Fruit fly (Drosophila melanogaster) whole organism, wandering third instar larva: Measurements from ENCODE around the gene CG32679.

Source experiments
- GATAd ChIP-seq: sonication (Bioruptor generic); optimal IDR thresholded peaks from 2 replicates; lab custom pipeline; 2016; ENCODE audit warnings: missing biosample characterization, missing genetic modification characterization
- Hnf4 ChIP-seq: fragments of 200-800 bp; sonication (Bioruptor generic); optimal IDR thresholded peaks from 2 replicates; lab custom pipeline; 2016; ENCODE audit warnings: missing biosample characterization, mild to moderate bottlenecking, missing genetic modification characterization
- Hr78 ChIP-seq: fragments of >200 bp; optimal IDR thresholded peaks from 2 replicates; lab custom pipeline; 2017; ENCODE audit warnings: missing biosample characterization, missing genetic modification characterization
- Vsx2 ChIP-seq: fragments of 200-300, 225-300 bp; sonication (Bioruptor generic); optimal IDR thresholded peaks from 2 replicates; lab custom pipeline; 2018; ENCODE audit warnings: missing biosample characterization, missing genetic modification characterization; ENCODE audit not compliant: partially characterized antibody
- brk ChIP-seq: fragments of 200-800 bp; sonication (Bioruptor generic); optimal IDR thresholded peaks from 2 replicates; lab custom pipeline; 2016; ENCODE audit warnings: missing biosample characterization, mild to moderate bottlenecking, missing genetic modification characterization
- dl ChIP-seq, 2 experiments: fragments of 175-275, 200-275 bp in 1 of 2; fragments of 200-275 bp in 1 of 2; sonication (Bioruptor generic); optimal IDR thresholded peaks; lab custom pipeline; 2018; ENCODE audit warnings: mild to moderate bottlenecking in 2 of 2, missing biosample characterization in 2 of 2, missing genetic modification characterization in 2 of 2, moderate library complexity in 2 of 2; ENCODE audit not compliant: partially characterized antibody in 2 of 2, insufficient read depth in 1 of 2
- dsf ChIP-seq: sonication (Bioruptor generic); optimal IDR thresholded peaks from 2 replicates; lab custom pipeline; 2016; ENCODE audit warnings: missing biosample characterization, missing genetic modification characterization, borderline replicate concordance
- foxo ChIP-seq, 2 experiments: fragments of 200-800 bp; sonication (Bioruptor generic); optimal IDR thresholded peaks; 2 replicates in 1 of 2; 3 replicates in 1 of 2; lab custom pipeline; 2016 to 2017; ENCODE audit warnings: missing biosample characterization in 2 of 2, missing genetic modification characterization in 2 of 2
- h ChIP-seq: fragments of 200-800 bp; sonication (Bioruptor generic); optimal IDR thresholded peaks from 3 replicates; lab custom pipeline; 2016; ENCODE audit warnings: missing biosample characterization, mild to moderate bottlenecking, missing genetic modification characterization
- tai ChIP-seq: sonication (Bioruptor generic); optimal IDR thresholded peaks from 2 replicates; lab custom pipeline; 2016; ENCODE audit warnings: missing biosample characterization, missing genetic modification characterization

dm6 chrX:10322292-10322691 lies 45.0 kb downstream of the CG32679 start:
- no peak for TF ChIP-seq foxo (GFP tag; optimal IDR thresholded peaks at IDR 0.05; lab: Kevin White, UChicago)
- TF ChIP-seq dsf (GFP tag; lab: Kevin White, UChicago), result no peak
- TF ChIP-seq Vsx2 (GFP tag; lab: Kevin White, UChicago), result no peak
- TF ChIP-seq dl (GFP tag; optimal IDR thresholded peaks at IDR 0.05; lab: Kevin White, UChicago; ENCODE audit: insufficient read depth in 1 of 2, partially characterized antibody in 2 of 2), result no peak
- TF ChIP-seq tai (GFP tag; lab: Kevin White, UChicago), result no peak
- TF ChIP-seq brk (GFP tag; lab: Kevin White, UChicago), result no peak
- no peak for TF ChIP-seq h (GFP tag; lab: Kevin White, UChicago)
- no peak for TF ChIP-seq Hnf4 (GFP tag; lab: Kevin White, UChicago)
- no peak for TF ChIP-seq GATAd (GFP tag; lab: Kevin White, UChicago)
- no peak for TF ChIP-seq Hr78 (GFP tag; lab: Kevin White, UChicago)
